Worm (Caenorhabditis elegans) whole organism, L3 larva: Measurements from ENCODE around the gene epic-3.
A peak's percentile ranks its signal among the peaks of the same experiment; 100 is the strongest.

Source experiments
- R02D3.7 ChIP-seq: fragments of 150-350 bp; optimal IDR thresholded peaks from 2 replicates; lab custom pipeline; 2014; ENCODE audit warnings: missing biosample characterization, missing genetic modification characterization
- aly-2 ChIP-seq: fragments of 150-350 bp; optimal IDR thresholded peaks from 2 replicates; lab custom pipeline; 2014; ENCODE audit warnings: missing biosample characterization, missing genetic modification characterization
- ama-1 ChIP-seq: fragments of 150-350 bp; optimal IDR thresholded peaks from 2 replicates; lab custom pipeline; 2018
- ceh-28 ChIP-seq: fragments of 150-350 bp; optimal IDR thresholded peaks from 2 replicates; lab custom pipeline; 2014; ENCODE audit warnings: missing biosample characterization, missing genetic modification reagents, missing genetic modification characterization
- ceh-82 ChIP-seq: fragments of 150-350 bp; optimal IDR thresholded peaks from 2 replicates; lab custom pipeline; 2014; ENCODE audit warnings: missing biosample characterization, missing genetic modification characterization
- daf-12 ChIP-seq: fragments of 150-350 bp; optimal IDR thresholded peaks from 2 replicates; lab custom pipeline; 2014; ENCODE audit warnings: missing biosample characterization, missing genetic modification reagents, missing genetic modification characterization
- elt-1 ChIP-seq: fragments of 150-350 bp; optimal IDR thresholded peaks from 2 replicates; lab custom pipeline; 2014; ENCODE audit warnings: missing biosample characterization, missing genetic modification characterization
- eor-1 ChIP-seq, 2 experiments: fragments of 150-350 bp; optimal IDR thresholded peaks; 2 replicates each; lab custom pipeline; 2014 to 2018; ENCODE audit warnings: missing biosample characterization in 2 of 2, missing genetic modification characterization in 2 of 2
- fkh-10 ChIP-seq: sonication (generic microtip); optimal IDR thresholded peaks from 2 replicates; lab custom pipeline; 2017; ENCODE audit warnings: missing biosample characterization, missing genetic modification reagents, missing genetic modification characterization
- fkh-2 ChIP-seq: fragments of 150-350 bp; optimal IDR thresholded peaks from 2 replicates; lab custom pipeline; 2014; ENCODE audit warnings: missing biosample characterization, missing genetic modification reagents, missing genetic modification characterization
- fos-1 ChIP-seq: fragments of 150-350 bp; optimal IDR thresholded peaks from 2 replicates; lab custom pipeline; 2014; ENCODE audit warnings: missing biosample characterization, missing genetic modification characterization
- hmg-11 ChIP-seq: sonication (generic microtip); optimal IDR thresholded peaks from 2 replicates; lab custom pipeline; 2016; ENCODE audit warnings: missing genetic modification characterization, missing compliant biosample characterization
- jun-1 ChIP-seq: fragments of 150-350 bp; optimal IDR thresholded peaks from 2 replicates; lab custom pipeline; 2014; ENCODE audit warnings: missing biosample characterization, missing genetic modification reagents, missing genetic modification characterization
- lin-15B ChIP-seq: fragments of 150-350 bp; optimal IDR thresholded peaks from 2 replicates; lab custom pipeline; 2014; ENCODE audit warnings: missing biosample characterization, missing genetic modification characterization
- mdl-1 ChIP-seq: fragments of 150-350 bp; optimal IDR thresholded peaks from 2 replicates; lab custom pipeline; 2014; ENCODE audit warnings: missing biosample characterization, missing genetic modification characterization
- mml-1 ChIP-seq: fragments of 150-350 bp; sonication (generic microtip); optimal IDR thresholded peaks from 3 replicates; lab custom pipeline; 2014; ENCODE audit warnings: missing biosample characterization, missing genetic modification characterization
- nfya-1 ChIP-seq: sonication (generic microtip); optimal IDR thresholded peaks from 2 replicates; lab custom pipeline; 2017; ENCODE audit warnings: missing genetic modification characterization, mild to moderate bottlenecking, missing compliant biosample characterization, antibody characterized with exemption, moderate library complexity; ENCODE audit not compliant: insufficient read depth
- nhr-11 ChIP-seq: fragments of 150-350 bp; optimal IDR thresholded peaks from 2 replicates; lab custom pipeline; 2014; ENCODE audit warnings: missing biosample characterization, missing genetic modification characterization
- nhr-12 ChIP-seq: fragments of 150-350 bp; optimal IDR thresholded peaks from 2 replicates; lab custom pipeline; 2014; ENCODE audit warnings: missing biosample characterization, missing genetic modification characterization
- nhr-23 ChIP-seq: fragments of 150-350 bp; optimal IDR thresholded peaks from 2 replicates; lab custom pipeline; 2014; ENCODE audit warnings: missing biosample characterization, missing genetic modification reagents, missing genetic modification characterization
- nhr-237 ChIP-seq: fragments of 150-350 bp; optimal IDR thresholded peaks from 2 replicates; lab custom pipeline; 2014; ENCODE audit warnings: missing biosample characterization, missing genetic modification characterization
- nhr-25 ChIP-seq: sonication (generic microtip); optimal IDR thresholded peaks from 2 replicates; lab custom pipeline; 2017; ENCODE audit warnings: missing biosample characterization, missing genetic modification characterization
- nhr-28 ChIP-seq: fragments of 150-350 bp; optimal IDR thresholded peaks from 2 replicates; lab custom pipeline; 2014; ENCODE audit warnings: missing biosample characterization, missing genetic modification characterization
- nhr-43 ChIP-seq: sonication (generic microtip); optimal IDR thresholded peaks from 2 replicates; lab custom pipeline; 2016; ENCODE audit warnings: mild to moderate bottlenecking, missing genetic modification characterization, missing compliant biosample characterization; ENCODE audit not compliant: poor library complexity, severe bottlenecking
- nhr-76 ChIP-seq: fragments of 150-350 bp; sonication (generic microtip); optimal IDR thresholded peaks from 5 replicates; lab custom pipeline; 2014; ENCODE audit warnings: missing biosample characterization, missing genetic modification characterization
- nhr-77 ChIP-seq: fragments of 150-350 bp; optimal IDR thresholded peaks from 2 replicates; lab custom pipeline; 2014; ENCODE audit warnings: missing biosample characterization, missing genetic modification characterization
- pqm-1 ChIP-seq: fragments of 150-350 bp; optimal IDR thresholded peaks from 2 replicates; lab custom pipeline; 2017; ENCODE audit warnings: missing biosample characterization, missing genetic modification characterization, inconsistent platforms
- sea-2 ChIP-seq: fragments of 150-350 bp; sonication (generic microtip); optimal IDR thresholded peaks from 4 replicates; lab custom pipeline; 2014; ENCODE audit warnings: missing biosample characterization, missing genetic modification reagents, missing genetic modification characterization
- skn-1 ChIP-seq: fragments of 150-350 bp; optimal IDR thresholded peaks from 2 replicates; lab custom pipeline; 2014; ENCODE audit warnings: missing biosample characterization, missing genetic modification characterization
- snpc-4 ChIP-seq: fragments of 150-350 bp; optimal IDR thresholded peaks from 2 replicates; lab custom pipeline; 2014; ENCODE audit warnings: missing biosample characterization, missing genetic modification characterization
- tbx-2 ChIP-seq: sonication (generic microtip); optimal IDR thresholded peaks from 2 replicates; lab custom pipeline; 2016; ENCODE audit warnings: mild to moderate bottlenecking, missing genetic modification characterization, missing compliant biosample characterization
- unc-39 ChIP-seq: sonication (generic microtip); optimal IDR thresholded peaks from 4 replicates; lab custom pipeline; 2017; ENCODE audit warnings: missing biosample characterization, missing genetic modification characterization
- unc-62 ChIP-seq: fragments of 150-350 bp; sonication (generic microtip); optimal IDR thresholded peaks from 4 replicates; lab custom pipeline; 2014; ENCODE audit warnings: missing biosample characterization, missing genetic modification reagents, missing genetic modification characterization
- zag-1 ChIP-seq: fragments of 150-350 bp; optimal IDR thresholded peaks from 2 replicates; lab custom pipeline; 2014; ENCODE audit warnings: missing biosample characterization, missing genetic modification characterization
- ztf-11 ChIP-seq: fragments of 150-350 bp; optimal IDR thresholded peaks from 2 replicates; lab custom pipeline; 2014; ENCODE audit warnings: missing biosample characterization, missing genetic modification characterization
- ztf-4 ChIP-seq: fragments of 150-350 bp; optimal IDR thresholded peaks from 2 replicates; lab custom pipeline; 2014; ENCODE audit warnings: missing biosample characterization, missing genetic modification characterization

epic-3 gene

ce11 chrIV:1738324-1738730 lies 14.1 kb upstream of the epic-3 start (continued):
- peak; percentile 66 for TF ChIP-seq nfya-1 (tag; lab: Kevin White, UChicago)
- no peak for TF ChIP-seq R02D3.7 (tag; lab: Kevin White, UChicago)
- TF ChIP-seq mdl-1 (tag; lab: Kevin White, UChicago): no peak
- no peak for TF ChIP-seq nhr-43 (tag; lab: Kevin White, UChicago)
- peak; percentile 37 for TF ChIP-seq jun-1 (tag; lab: Kevin White, UChicago)
- no peak for TF ChIP-seq skn-1 (tag; lab: Kevin White, UChicago)
- no peak for TF ChIP-seq ztf-11 (tag; lab: Kevin White, UChicago)
- TF ChIP-seq sea-2 (GFP tag; lab: Kevin White, UChicago): no peak
- TF ChIP-seq nhr-12: no peak
- no peak for TF ChIP-seq ztf-4
- no peak for TF ChIP-seq eor-1 (tag; optimal IDR thresholded peaks at IDR 0.05; lab: Kevin White, UChicago)
- peak; percentile 52 for TF ChIP-seq hmg-11 (tag; lab: Kevin White, UChicago)
- no peak for TF ChIP-seq ceh-28 (tag; lab: Kevin White, UChicago)
- no peak for TF ChIP-seq nhr-11 (tag; lab: Kevin White, UChicago)
- TF ChIP-seq aly-2: no peak
- TF ChIP-seq elt-1 (tag; lab: Kevin White, UChicago): no peak
- no peak for TF ChIP-seq nhr-77 (tag; lab: Kevin White, UChicago)
- peak; percentile 70 for TF ChIP-seq lin-15B (tag; lab: Kevin White, UChicago)
- no peak for TF ChIP-seq unc-62 (GFP tag; lab: Kevin White, UChicago)

- TF ChIP-seq nhr-43 (tag; lab: Kevin White, UChicago) (no peak), ceh-28 (tag; lab: Kevin White, UChicago) (peak; percentile 97)
These were observed 3.4 kb upstream of the epic-3 start for ce11 chrIV:1727538-1728072.

ce11 chrIV:1725888-1726287 lies 1.7 kb upstream of the epic-3 start, which contains the start of gene K08D12.8:
Gene K08D12.8 (plus strand): TSS chrIV:1726188.
- no peak for TF ChIP-seq ama-1
- TF ChIP-seq sea-2 (GFP tag; lab: Kevin White, UChicago): no peak
- TF ChIP-seq nhr-12: no peak
- TF ChIP-seq fkh-2 (tag; lab: Kevin White, UChicago): no peak
- TF ChIP-seq fos-1: no peak
- TF ChIP-seq daf-12 (tag; lab: Kevin White, UChicago): no peak
- no peak for TF ChIP-seq nhr-43 (tag; lab: Kevin White, UChicago)
- no peak for TF ChIP-seq fkh-10 (GFP tag; lab: Kevin White, UChicago)
- no peak for TF ChIP-seq zag-1 (tag; lab: Kevin White, UChicago)
- TF ChIP-seq nhr-23 (tag; lab: Kevin White, UChicago): no peak
- TF ChIP-seq unc-39 (tag; lab: Kevin White, UChicago): no peak
- TF ChIP-seq mdl-1 (tag; lab: Kevin White, UChicago): no peak
- TF ChIP-seq tbx-2 (tag; lab: Kevin White, UChicago): no peak
- TF ChIP-seq elt-1 (tag; lab: Kevin White, UChicago): no peak
- no peak for TF ChIP-seq nhr-28 (tag; lab: Kevin White, UChicago)
- no peak for TF ChIP-seq ceh-82 (tag; lab: Kevin White, UChicago)
- TF ChIP-seq eor-1 (tag; optimal IDR thresholded peaks at IDR 0.05; lab: Kevin White, UChicago): no peak
- TF ChIP-seq nhr-237 (tag; lab: Kevin White, UChicago): no peak
- no peak for TF ChIP-seq ztf-11 (tag; lab: Kevin White, UChicago)

ce11 chrIV:1722953-1723352 lies 1.2 kb downstream of the epic-3 start:
- TF ChIP-seq ama-1: peak; percentile 4
- peak; percentile 25 for TF ChIP-seq nhr-25
- TF ChIP-seq elt-1 (tag; lab: Kevin White, UChicago): no peak
- TF ChIP-seq nhr-43 (tag; lab: Kevin White, UChicago): peak; percentile 23

- TF ChIP-seq nhr-76 (tag; lab: Kevin White, UChicago) (no peak), lin-15B (tag; lab: Kevin White, UChicago) (no peak), snpc-4 (tag; lab: Kevin White, UChicago) (no peak), elt-1 (tag; lab: Kevin White, UChicago) (no peak), unc-39 (tag; lab: Kevin White, UChicago) (no peak), pqm-1 (tag; lab: Kevin White, UChicago) (no peak), daf-12 (tag; lab: Kevin White, UChicago) (no peak), mml-1 (tag; lab: Kevin White, UChicago) (no peak), ztf-4 (no peak)
These were observed 2.6 kb downstream of the epic-3 start for ce11 chrIV:1721610-1722009.
